Worm (Caenorhabditis elegans) whole organism, late embryonic: ENCODE data around the gene nex-2.

Experiments used
- F13H6.1 ChIP-seq: sonication (generic microtip); optimal IDR thresholded peaks from 2 replicates; lab custom pipeline; 2016; ENCODE audit warnings: missing genetic modification characterization, missing compliant biosample characterization
- ama-1 ChIP-seq: fragments of 150-350 bp; optimal IDR thresholded peaks from 2 replicates; lab custom pipeline; 2014
- pqm-1 ChIP-seq: sonication (generic microtip); optimal IDR thresholded peaks from 2 replicates; lab custom pipeline; 2016; ENCODE audit warnings: missing genetic modification characterization, missing compliant biosample characterization
- unc-55 ChIP-seq: sonication (generic microtip); optimal IDR thresholded peaks from 2 replicates; lab custom pipeline; 2017; ENCODE audit warnings: missing biosample characterization, missing genetic modification reagents, missing genetic modification characterization

DNA sequence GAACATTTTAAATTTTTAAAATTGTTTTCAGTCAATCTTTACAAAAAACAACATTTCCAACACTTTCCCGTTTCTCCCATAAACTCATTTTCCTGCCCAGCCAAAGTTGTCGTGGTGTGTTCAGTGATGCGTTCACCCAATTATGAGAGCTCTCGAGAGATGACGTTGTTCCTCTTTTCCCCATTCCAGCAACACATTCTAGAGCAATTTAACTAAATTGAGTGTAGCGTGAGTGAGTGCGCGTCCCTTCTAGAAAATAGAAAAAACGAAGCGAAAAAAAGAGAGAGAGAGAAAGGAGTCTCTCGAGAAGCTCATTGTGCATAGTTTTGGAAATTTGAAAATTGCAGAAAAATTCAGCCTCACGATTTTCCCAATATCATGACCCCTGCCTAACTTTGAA, 28.5 kb upstream of the nex-2 start:
- no peak for TF ChIP-seq unc-55 (GFP tag; lab: Kevin White, UChicago)
- no peak for TF ChIP-seq F13H6.1 (tag; lab: Kevin White, UChicago)
- TF ChIP-seq ama-1 (lab: Kevin White, UChicago), result no peak
- TF ChIP-seq pqm-1 (tag; lab: Kevin White, UChicago), result no peak
